Fruit fly (Drosophila melanogaster) Kc167 (cell line): ENCODE measurements around the gene CG10211.

ENCODE experiments used
- Myc ChIP-seq: fragments of >200 bp; optimal IDR thresholded peaks from 2 replicates; lab custom pipeline; 2017; ENCODE audit warnings: missing external identifiers
- Sin3A ChIP-seq: fragments of >200 bp; optimal IDR thresholded peaks from 2 replicates; lab custom pipeline; 2018; ENCODE audit warnings: missing external identifiers
- h ChIP-seq: fragments of >200 bp; optimal IDR thresholded peaks from 3 replicates; lab custom pipeline; 2018; ENCODE audit warnings: missing external identifiers
- insv ChIP-seq: fragments of >200 bp; optimal IDR thresholded peaks from 3 replicates; lab custom pipeline; 2018; ENCODE audit warnings: missing external identifiers
- psq ChIP-seq: fragments of >200 bp; optimal IDR thresholded peaks from 2 replicates; lab custom pipeline; 2017; ENCODE audit warnings: missing external identifiers
- ttk ChIP-seq: sonication (Bioruptor generic); optimal IDR thresholded peaks from 2 replicates; lab custom pipeline; 2017; ENCODE audit warnings: missing external identifiers

The CG10211 gene

DNA sequence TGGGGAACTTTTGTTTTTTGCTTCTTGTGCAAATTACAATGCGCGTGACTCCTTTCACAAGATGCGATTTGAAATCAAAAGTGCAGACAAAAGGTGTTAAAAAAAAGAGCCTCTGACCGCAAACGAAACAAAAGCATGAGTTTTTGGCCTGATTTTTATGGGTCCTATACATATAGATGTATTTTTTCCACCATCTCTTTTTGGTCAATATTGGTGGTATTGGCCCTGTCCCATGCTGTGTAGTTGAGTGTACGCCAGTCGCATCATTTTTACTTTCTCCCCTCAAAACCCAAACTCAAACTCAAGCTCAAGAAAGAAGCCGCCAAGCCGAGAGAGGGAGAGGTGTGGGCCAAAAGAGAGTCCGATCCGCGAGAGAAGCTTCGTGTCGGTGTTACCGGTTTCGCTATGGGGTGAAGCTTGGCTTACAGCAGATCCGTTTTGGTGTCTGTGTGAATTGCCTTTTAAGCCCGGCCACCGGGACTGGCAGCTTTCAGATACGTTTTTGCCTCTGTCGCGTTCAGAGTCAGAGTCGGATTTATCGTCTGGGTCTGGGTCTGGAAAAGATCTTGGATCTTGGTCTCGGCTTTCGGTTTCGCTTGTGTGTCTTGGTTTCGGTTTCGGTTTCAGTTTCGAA, at the start of gene CG10211:
Gene CG10211, plus strand, starts transcription at position 486 of the 634 bp plus-strand sequence.
- no peak for TF ChIP-seq Sin3A (lab: Kevin White, UChicago)
- no peak for TF ChIP-seq psq
- TF ChIP-seq h (lab: Kevin White, UChicago), result no peak
- no peak for TF ChIP-seq Myc (lab: Kevin White, UChicago)
- no peak for TF ChIP-seq ttk (lab: Kevin White, UChicago)
- no peak for TF ChIP-seq insv (lab: Kevin White, UChicago)

DNA sequence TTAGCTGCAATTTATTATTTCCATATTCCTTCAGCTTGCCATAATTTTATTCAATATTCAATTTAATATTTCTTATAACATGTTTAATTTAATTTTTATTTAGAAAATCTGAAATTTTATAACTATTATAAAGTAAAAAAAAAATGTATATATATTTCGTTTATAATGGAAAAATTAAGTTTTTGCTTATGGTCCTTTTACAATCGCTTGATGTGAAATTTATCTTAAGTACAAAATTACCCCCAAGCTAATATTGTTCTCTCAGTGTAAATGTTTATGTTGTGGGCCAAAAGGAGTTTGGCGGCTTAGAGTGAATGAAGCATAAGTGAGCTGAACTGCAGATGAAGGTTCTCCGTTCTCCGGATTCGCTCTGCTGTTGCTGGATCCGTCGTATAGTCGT, 49.3 kb upstream of the CG10211 start:
- TF ChIP-seq Sin3A (lab: Kevin White, UChicago) (no peak), insv (lab: Kevin White, UChicago) (no peak), ttk (lab: Kevin White, UChicago) (no peak), Myc (lab: Kevin White, UChicago) (no peak)

dm6 chr2L:18468607-18469015, 48.7 kb upstream of the CG10211 start:
- TF ChIP-seq insv (lab: Kevin White, UChicago), result no peak
- no peak for TF ChIP-seq Sin3A (lab: Kevin White, UChicago)
- TF ChIP-seq ttk (lab: Kevin White, UChicago), result no peak
- no peak for TF ChIP-seq psq
- no peak for TF ChIP-seq h (lab: Kevin White, UChicago)
- TF ChIP-seq Myc (lab: Kevin White, UChicago), result no peak

- TF ChIP-seq ttk (lab: Kevin White, UChicago) (no peak), psq (no peak), insv (lab: Kevin White, UChicago) (no peak), Myc (lab: Kevin White, UChicago) (no peak)
These were observed 47.7 kb upstream of the CG10211 start for dm6 chr2L:18469544-18470109.

- TF ChIP-seq Sin3A (lab: Kevin White, UChicago) (no peak), h (lab: Kevin White, UChicago) (no peak), Myc (lab: Kevin White, UChicago) (no peak), insv (lab: Kevin White, UChicago) (no peak), ttk (lab: Kevin White, UChicago) (no peak), psq (no peak)
These were observed 39.8 kb upstream of the CG10211 start for dm6 chr2L:18477455-18477854.

- TF ChIP-seq Sin3A (lab: Kevin White, UChicago) (no peak), psq (no peak), Myc (lab: Kevin White, UChicago) (no peak), ttk (lab: Kevin White, UChicago) (no peak), insv (lab: Kevin White, UChicago) (no peak), h (lab: Kevin White, UChicago) (no peak)
These were observed 38.6 kb upstream of the CG10211 start for dm6 chr2L:18478509-18479176.

DNA sequence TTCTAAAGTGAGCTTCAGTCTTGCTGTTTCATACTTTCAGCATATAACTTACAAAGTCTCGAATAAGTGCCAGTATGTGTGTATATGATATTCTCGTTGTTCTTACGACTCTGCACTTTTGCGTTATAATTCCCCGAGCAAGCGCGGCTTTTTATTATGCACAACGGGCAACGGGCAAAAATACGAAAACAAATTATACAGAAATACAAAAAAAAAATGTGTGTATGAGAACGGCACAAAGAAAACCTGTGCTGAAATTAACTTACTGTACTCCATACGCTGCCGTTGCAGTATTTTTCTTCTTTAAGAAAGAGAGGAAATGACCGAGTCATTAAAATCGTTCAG, 38.1 kb upstream of the CG10211 start:
- TF ChIP-seq insv (lab: Kevin White, UChicago) (no peak), ttk (lab: Kevin White, UChicago) (no peak), Sin3A (lab: Kevin White, UChicago) (no peak)

- TF ChIP-seq ttk (lab: Kevin White, UChicago) (no peak), h (lab: Kevin White, UChicago) (no peak), Myc (lab: Kevin White, UChicago) (no peak), Sin3A (lab: Kevin White, UChicago) (no peak), insv (lab: Kevin White, UChicago) (no peak), psq (no peak)
These were observed 36.8 kb upstream of the CG10211 start for dm6 chr2L:18480326-18481028.

DNA sequence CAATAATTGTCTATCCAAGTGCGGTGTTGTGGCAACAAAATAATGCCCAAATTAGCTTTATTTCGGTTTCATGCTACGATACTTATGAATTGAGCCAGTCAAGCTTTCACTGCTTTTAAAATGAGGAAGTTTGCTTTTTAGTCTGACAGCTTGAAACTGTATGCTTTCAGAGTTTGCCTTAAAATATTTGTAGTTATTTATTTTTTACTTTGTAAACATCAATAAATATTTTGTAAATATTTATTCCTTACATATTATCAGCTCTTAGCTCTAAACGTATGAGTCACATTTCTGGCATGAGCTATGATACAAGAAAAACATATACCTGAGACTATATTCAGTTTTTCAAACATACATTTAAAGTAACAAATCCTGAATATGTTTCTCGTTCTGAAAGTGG, 36.2 kb upstream of the CG10211 start:
- TF ChIP-seq insv (lab: Kevin White, UChicago), result no peak
- TF ChIP-seq Sin3A (lab: Kevin White, UChicago), result no peak
- no peak for TF ChIP-seq ttk (lab: Kevin White, UChicago)
- no peak for TF ChIP-seq h (lab: Kevin White, UChicago)
- TF ChIP-seq psq, result no peak
- TF ChIP-seq Myc (lab: Kevin White, UChicago), result no peak

DNA sequence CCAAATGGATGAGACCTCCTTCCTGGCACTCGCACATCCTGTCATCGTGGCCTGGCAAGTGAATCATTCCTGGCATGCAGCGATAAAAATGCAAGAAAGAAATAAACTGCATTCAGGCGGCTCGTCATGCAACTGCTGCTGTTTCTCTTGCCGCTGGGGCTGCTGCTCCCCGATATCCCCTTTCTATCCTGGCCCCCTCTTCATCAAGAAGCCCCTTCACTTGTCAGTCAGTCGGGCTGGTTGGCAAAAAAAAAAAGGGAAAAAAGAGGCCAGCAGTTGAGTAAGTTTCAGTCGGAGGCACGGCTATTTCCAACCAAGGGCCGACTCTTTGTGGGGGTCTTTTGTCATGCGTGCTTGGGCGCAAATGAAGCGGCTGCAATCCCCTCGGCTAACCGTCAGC, 35.5 kb upstream of the CG10211 start:
- TF ChIP-seq h (lab: Kevin White, UChicago) (no peak), insv (lab: Kevin White, UChicago) (no peak), Sin3A (lab: Kevin White, UChicago) (no peak), Myc (lab: Kevin White, UChicago) (no peak), ttk (lab: Kevin White, UChicago) (no peak), psq (no peak)

dm6 chr2L:18482170-18482569, 35.1 kb upstream of the CG10211 start:
- TF ChIP-seq Myc (lab: Kevin White, UChicago), result no peak
- TF ChIP-seq Sin3A (lab: Kevin White, UChicago), result no peak
- no peak for TF ChIP-seq psq
- no peak for TF ChIP-seq ttk (lab: Kevin White, UChicago)
- TF ChIP-seq h (lab: Kevin White, UChicago), result no peak
- no peak for TF ChIP-seq insv (lab: Kevin White, UChicago)
